Fruit fly (Drosophila melanogaster): ENCODE results near the gene CG5708.

CG5708 gene

dm6 chr2L:10222550-10223231, 3.9 kb downstream of the CG5708 start, which contains the start of gene Bcs1:
Gene Bcs1, plus strand, starts transcription at chr2L:10222657.
- TF ChIP-seq YL-1 (GFP tag; optimal IDR thresholded peaks at IDR 0.05) (peak; percentile 26), NfI (GFP tag; optimal IDR thresholded peaks at IDR 0.05) (no peak), CG17361 (GFP tag; IDR thresholded peaks at IDR 0.05) (no peak), pb (GFP tag; optimal IDR thresholded peaks at IDR 0.05) (no peak), scrt (GFP tag; optimal IDR thresholded peaks at IDR 0.05) (peak; percentile 15), Hey (tag; optimal IDR thresholded peaks at IDR 0.05) (no peak), toy (GFP tag; IDR thresholded peaks at IDR 0.05) (no peak), CG9876 (GFP tag; optimal IDR thresholded peaks at IDR 0.05) (no peak), TFAM (GFP tag; optimal IDR thresholded peaks at IDR 0.05) (no peak), CG2712 (tag; optimal IDR thresholded peaks at IDR 0.05) (peak; percentile 19), CG42726 (GFP tag; IDR thresholded peaks at IDR 0.05; ENCODE audit: partially characterized antibody) (no peak), Gug (GFP tag; IDR thresholded peaks at IDR 0.05) (no peak), her (GFP tag; optimal IDR thresholded peaks at IDR 0.05) (no peak), Dp (GFP tag; optimal IDR thresholded peaks at IDR 0.05) (peak; percentile 26), CG17328 (GFP tag; IDR thresholded peaks at IDR 0.05) (no peak), ato (GFP tag; IDR thresholded peaks at IDR 0.05; ENCODE audit: partially characterized antibody) (no peak), CG12391 (tag; optimal IDR thresholded peaks at IDR 0.05) (no peak), mld (GFP tag; IDR thresholded peaks at IDR 0.05; ENCODE audit: partially characterized antibody) (no peak), amos (GFP tag; IDR thresholded peaks at IDR 0.05; ENCODE audit: partially characterized antibody) (no peak), CG3726 (GFP tag; IDR thresholded peaks at IDR 0.05) (no peak), dan (GFP tag; IDR thresholded peaks at IDR 0.05) (no peak), danr (GFP tag; IDR thresholded peaks at IDR 0.05) (no peak), pnt (GFP tag; optimal IDR thresholded peaks at IDR 0.05) (no peak), CG7271 (tag; optimal IDR thresholded peaks at IDR 0.05) (no peak), CG13775 (GFP tag; optimal IDR thresholded peaks at IDR 0.05) (no peak), disco-r (GFP tag; optimal IDR thresholded peaks at IDR 0.05) (no peak), nau (GFP tag; optimal IDR thresholded peaks at IDR 0.05) (no peak), phol (tag; optimal IDR thresholded peaks at IDR 0.05) (no peak), CG34224 (GFP tag; IDR thresholded peaks at IDR 0.05; ENCODE audit: partially characterized antibody) (no peak), Lpt (GFP tag; optimal IDR thresholded peaks at IDR 0.05) (no peak), HLH54F (GFP tag; optimal IDR thresholded peaks at IDR 0.05) (no peak), en (GFP tag; optimal IDR thresholded peaks at IDR 0.05) (no peak), Ssrp (tag; optimal IDR thresholded peaks at IDR 0.05) (no peak), Stat92E (GFP tag; optimal IDR thresholded peaks at IDR 0.05) (no peak), gt (GFP tag; IDR thresholded peaks at IDR 0.05) (no peak), tap (tag; optimal IDR thresholded peaks at IDR 0.05) (no peak), abd-A (tag; optimal IDR thresholded peaks at IDR 0.05) (no peak), unpg (GFP tag; optimal IDR thresholded peaks at IDR 0.05) (no peak), MESR4 (GFP tag; optimal IDR thresholded peaks at IDR 0.05) (peak; percentile 13), CG11456 (GFP tag; IDR thresholded peaks at IDR 0.05) (no peak), CG6689 (GFP tag; IDR thresholded peaks at IDR 0.05) (no peak), hb (GFP tag; IDR thresholded peaks at IDR 0.05; ENCODE audit: partially characterized antibody) (no peak), CG9797 (GFP tag; optimal IDR thresholded peaks at IDR 0.05) (peak; percentile 45), Dref (GFP tag; IDR thresholded peaks at IDR 0.05) (no peak), gfzf (GFP tag; optimal IDR thresholded peaks at IDR 0.05) (peak; percentile 57), CG10267 (tag; optimal IDR thresholded peaks at IDR 0.05) (peak; percentile 9), CG18476 (GFP tag; optimal IDR thresholded peaks at IDR 0.05) (no peak), CG9932 (GFP tag; IDR thresholded peaks at IDR 0.05) (no peak), eve (GFP tag; optimal IDR thresholded peaks at IDR 0.05) (peak in 1 of 2 experiments; percentile 69), pho (GFP tag; optimal IDR thresholded peaks at IDR 0.05) (no peak)

Measured in whole organism, embryonic.